Worm (Caenorhabditis elegans): ENCODE results near the gene srh-16.

DNA sequence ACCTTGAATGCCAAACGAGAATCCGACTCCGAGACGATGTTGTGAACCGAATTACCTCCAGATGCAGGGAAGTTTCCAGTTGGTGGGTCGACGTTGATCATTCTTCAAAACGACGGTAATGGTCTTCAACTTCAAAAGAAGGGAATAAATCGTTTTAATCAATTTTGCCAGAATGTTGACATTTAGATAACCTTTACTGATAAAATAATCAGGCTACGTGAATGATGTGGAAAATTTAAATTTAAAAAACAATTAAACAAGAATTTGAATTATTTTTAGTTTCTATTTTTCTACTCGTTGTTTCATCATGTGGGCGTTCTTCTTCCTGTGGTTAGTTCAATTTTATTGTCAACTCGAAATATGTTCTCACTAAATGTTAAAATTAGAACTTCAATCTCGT is 27.9 kb upstream of the srh-16 start, which contains the start of gene ssp-35:
- no peak for TF ChIP-seq ama-1 (optimal IDR thresholded peaks at IDR 0.05)
- TF ChIP-seq ceh-13 (GFP tag; optimal IDR thresholded peaks at IDR 0.05): no peak
- TF ChIP-seq pes-1 (GFP tag; IDR thresholded peaks at IDR 0.05): no peak
- TF ChIP-seq sea-1 (GFP tag; conservative IDR thresholded peaks at IDR 0.05): no peak
- TF ChIP-seq scrt-1 (GFP tag; IDR thresholded peaks at IDR 0.05): no peak
- no peak for TF ChIP-seq B0310.2 (tag; optimal IDR thresholded peaks at IDR 0.05)
- TF ChIP-seq F13C5.2 (tag; optimal IDR thresholded peaks at IDR 0.05): no peak
- no peak for TF ChIP-seq ets-7 (tag; optimal IDR thresholded peaks at IDR 0.05)
- no peak for TF ChIP-seq hmbx-1 (tag; optimal IDR thresholded peaks at IDR 0.05)
- no peak for TF ChIP-seq hmg-4 (GFP tag; optimal IDR thresholded peaks at IDR 0.05)
- TF ChIP-seq tbx-37 (GFP tag; conservative IDR thresholded peaks at IDR 0.05): no peak
- TF ChIP-seq tbx-11 (GFP tag; IDR thresholded peaks at IDR 0.05): no peak
- TF ChIP-seq hnd-1 (tag; optimal IDR thresholded peaks at IDR 0.05): no peak

All from whole organism, early embryonic.